Fruit fly (Drosophila melanogaster) whole organism: ENCODE measurements around the gene Cpr65Aw.

ENCODE experiments used
- Dll ChIP-seq: fragments of >200 bp; optimal IDR thresholded peaks from 2 replicates; lab custom pipeline; 2017
- pan ChIP-seq: fragments of >200 bp; optimal IDR thresholded peaks from 2 replicates; lab custom pipeline; 2017
- usp ChIP-seq: fragments of >200 bp; optimal IDR thresholded peaks from 2 replicates; lab custom pipeline; 2017; ENCODE audit warnings: missing biosample characterization, missing genetic modification characterization, mixed read lengths

DNA sequence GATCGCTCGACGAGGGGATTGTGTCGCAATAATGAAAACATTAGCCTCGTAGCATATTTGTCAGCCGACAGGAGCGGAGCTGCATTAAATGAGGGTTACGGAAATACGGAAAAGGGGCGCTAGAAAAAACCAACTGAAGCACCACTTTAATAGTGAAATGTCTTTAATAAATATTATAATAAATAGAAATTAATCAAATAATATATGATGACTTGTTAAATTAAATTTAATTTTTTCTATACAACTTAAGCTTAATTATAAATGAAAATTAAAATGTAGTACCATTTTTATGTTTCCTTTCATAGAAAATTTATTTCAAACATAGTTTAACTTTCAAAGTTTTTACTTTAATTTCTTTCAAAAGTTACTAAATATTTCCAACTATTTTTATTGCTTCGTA is 19.8 kb upstream of the Cpr65Aw start:
- TF ChIP-seq Dll (lab: Kevin White, UChicago), result no peak
- TF ChIP-seq usp (GFP tag; lab: Kevin White, UChicago), result no peak
- TF ChIP-seq pan (lab: Kevin White, UChicago), result no peak
